Fruit fly (Drosophila melanogaster): Measurements from ENCODE around the gene CG33272.

The CG33272 gene

dm6 chr3L:11555662-11556460 is 45.5 kb upstream of the CG33272 start (continued):
- TF ChIP-seq pho (GFP tag; optimal IDR thresholded peaks at IDR 0.05), result peak; percentile 55
- TF ChIP-seq Hr51 (GFP tag; optimal IDR thresholded peaks at IDR 0.05), result peak in 1 of 2 experiments; percentile 87
- TF ChIP-seq H2.0 (GFP tag; IDR thresholded peaks at IDR 0.05), result no peak
- peak; percentile 35 for TF ChIP-seq CG30020 (tag; optimal IDR thresholded peaks at IDR 0.05)
- TF ChIP-seq H15 (GFP tag; IDR thresholded peaks at IDR 0.05), result 0 out of 3 replicates have a peak, but pooled peaks have one; percentile 33
- TF ChIP-seq CG12659 (GFP tag; optimal IDR thresholded peaks at IDR 0.05), result peak; percentile 71
- TF ChIP-seq Mad (GFP tag; optimal IDR thresholded peaks at IDR 0.05), result no peak
- TF ChIP-seq D19A (tag; optimal IDR thresholded peaks at IDR 0.05), result peak; percentile 78
- TF ChIP-seq ac (GFP tag; optimal IDR thresholded peaks at IDR 0.05), result no peak
- TF ChIP-seq bsh (GFP tag; optimal IDR thresholded peaks at IDR 0.05), result peak in 1 of 2 experiments; percentile 89
- 0 out of 2 replicates have a peak, but pooled peaks have one; percentile 42 for TF ChIP-seq aop (GFP tag; IDR thresholded peaks at IDR 0.05)
- TF ChIP-seq CG6765 (GFP tag; optimal IDR thresholded peaks at IDR 0.05), result peak; percentile 59
- peak; percentile 31; the same call in 1 of the 2 replicates for TF ChIP-seq ro (GFP tag; IDR thresholded peaks at IDR 0.05)
- TF ChIP-seq rib (GFP tag; IDR thresholded peaks at IDR 0.05), result peak; percentile 55; the same call in 1 of the 2 replicates
- TF ChIP-seq CrebB (tag; optimal IDR thresholded peaks at IDR 0.05), result peak; percentile 31
- no peak for TF ChIP-seq YL-1 (GFP tag; optimal IDR thresholded peaks at IDR 0.05)
- peak; percentile 19 for TF ChIP-seq CG17186 (GFP tag; optimal IDR thresholded peaks at IDR 0.05)
- peak; percentile 65 for TF ChIP-seq zf30C (GFP tag; optimal IDR thresholded peaks at IDR 0.05)
- peak; percentile 77 for TF ChIP-seq Oli (tag; optimal IDR thresholded peaks at IDR 0.05)
- peak; percentile 76 for TF ChIP-seq CG8388 (GFP tag; optimal IDR thresholded peaks at IDR 0.05)
- no peak for TF ChIP-seq pb (GFP tag; optimal IDR thresholded peaks at IDR 0.05)
- peak; percentile 46; the same call in 1 of the 2 replicates for TF ChIP-seq CG6689 (GFP tag; IDR thresholded peaks at IDR 0.05)
- TF ChIP-seq CG9817 (tag; optimal IDR thresholded peaks at IDR 0.05), result peak; percentile 54
- peak; percentile 64 for TF ChIP-seq org-1 (GFP tag; optimal IDR thresholded peaks at IDR 0.05)
- no peak for TF ChIP-seq sima (GFP tag; optimal IDR thresholded peaks at IDR 0.05)
- TF ChIP-seq CG6813 (GFP tag; optimal IDR thresholded peaks at IDR 0.05), result peak; percentile 47
- TF ChIP-seq CG8089 (GFP tag; optimal IDR thresholded peaks at IDR 0.05), result peak; percentile 42
- TF ChIP-seq Hmx (GFP tag; optimal IDR thresholded peaks at IDR 0.05), result no peak
- TF ChIP-seq psq (GFP tag; optimal IDR thresholded peaks at IDR 0.05), result peak; percentile 43
- peak; percentile 11 for TF ChIP-seq Sry-β (GFP tag; optimal IDR thresholded peaks at IDR 0.05)
- peak; percentile 45 for TF ChIP-seq CG6683 (GFP tag; optimal IDR thresholded peaks at IDR 0.05)
- TF ChIP-seq CG12299 (tag; optimal IDR thresholded peaks at IDR 0.05), result peak; percentile 45
- TF ChIP-seq tup (GFP tag; optimal IDR thresholded peaks at IDR 0.05), result no peak
- TF ChIP-seq gem (tag; optimal IDR thresholded peaks at IDR 0.05), result peak; percentile 91
- no peak; the same call in 1 of the 2 replicates for TF ChIP-seq E2f1 (GFP tag; IDR thresholded peaks at IDR 0.05)
- peak; percentile 70 for TF ChIP-seq CG2120 (GFP tag; optimal IDR thresholded peaks at IDR 0.05)
- TF ChIP-seq seq (GFP tag; IDR thresholded peaks at IDR 0.05), result no peak
- peak; percentile 46 for TF ChIP-seq run (tag; optimal IDR thresholded peaks at IDR 0.05)
- peak; percentile 15 for TF ChIP-seq CG1647 (GFP tag; optimal IDR thresholded peaks at IDR 0.05)
- TF ChIP-seq CG17912 (GFP tag; optimal IDR thresholded peaks at IDR 0.05), result no peak
- peak; percentile 24 for TF ChIP-seq en (GFP tag; optimal IDR thresholded peaks at IDR 0.05)
- peak; percentile 7 for TF ChIP-seq CG7987 (GFP tag; optimal IDR thresholded peaks at IDR 0.05)
- TF ChIP-seq fd64A (GFP tag; optimal IDR thresholded peaks at IDR 0.05), result peak; percentile 20
- peak; percentile 11 for TF ChIP-seq Vsx1 (GFP tag; optimal IDR thresholded peaks at IDR 0.05)
- TF ChIP-seq Camta (GFP tag; optimal IDR thresholded peaks at IDR 0.05), result peak; percentile 70
- no peak for TF ChIP-seq Dip2 (GFP tag; IDR thresholded peaks at IDR 0.05)
- peak; percentile 27 for TF ChIP-seq NC2β (GFP tag; optimal IDR thresholded peaks at IDR 0.05)
- TF ChIP-seq gro (GFP tag; optimal IDR thresholded peaks at IDR 0.05), result peak; percentile 46
